Worm (Caenorhabditis elegans): ENCODE measurements around the gene srj-18.

ce11 chrV:2739607-2740006 is 34.5 kb upstream of the srj-18 start:
- TF ChIP-seq mep-1 (tag; optimal IDR thresholded peaks at IDR 0.05) (no peak), nhr-2 (tag; optimal IDR thresholded peaks at IDR 0.05) (no peak), sptf-1 (tag; optimal IDR thresholded peaks at IDR 0.05) (no peak), ces-1 (GFP tag; optimal IDR thresholded peaks at IDR 0.05) (no peak), lsy-2 (tag; optimal IDR thresholded peaks at IDR 0.05) (no peak), unc-39 (tag; optimal IDR thresholded peaks at IDR 0.05) (no peak), elt-3 (tag; optimal IDR thresholded peaks at IDR 0.05) (no peak), nhr-76 (tag; optimal IDR thresholded peaks at IDR 0.05) (no peak), ztf-11 (tag; optimal IDR thresholded peaks at IDR 0.05) (no peak), ceh-39 (tag; optimal IDR thresholded peaks at IDR 0.05) (no peak), unc-62 (GFP tag; optimal IDR thresholded peaks at IDR 0.05) (no peak)
